Fruit fly (Drosophila melanogaster) whole organism, embryonic: ENCODE measurements around the gene CG13360.

Experiments
- Asciz ChIP-seq: fragments of 200-800 bp; sonication (Bioruptor generic); optimal IDR thresholded peaks from 2 replicates; lab custom pipeline; 2017; ENCODE audit warnings: missing biosample characterization, mild to moderate bottlenecking, missing genetic modification characterization, missing genetic modification reagents
- Awh ChIP-seq: fragments of 200-800 bp; sonication (Bioruptor generic); IDR thresholded peaks from 2 replicates; pipeline ENCODE4, ENCODE4 v1.3.6; 2022; ENCODE audit warnings: missing biosample characterization, missing genetic modification characterization
- C15 ChIP-seq: fragments of 200-800 bp; sonication (Bioruptor generic); IDR thresholded peaks from 3 replicates; pipeline ENCODE4 v1.3.6; 2022; ENCODE audit warnings: missing biosample characterization, missing genetic modification characterization
- CG1024 ChIP-seq: fragments of 200-800 bp; sonication (Bioruptor generic); IDR thresholded peaks from 2 replicates; pipeline ENCODE4 v1.3.6; 2022; ENCODE audit warnings: missing biosample characterization, missing genetic modification characterization
- CG10543 ChIP-seq: fragments of 200-800 bp; sonication (Bioruptor generic); optimal IDR thresholded peaks from 3 replicates; lab custom pipeline; 2017; ENCODE audit warnings: missing biosample characterization, mild to moderate bottlenecking, missing genetic modification characterization, moderate library complexity
- CG11504 ChIP-seq: fragments of 200-800 bp; sonication (Bioruptor generic); optimal IDR thresholded peaks from 3 replicates; lab custom pipeline; 2019; ENCODE audit warnings: missing biosample characterization, mild to moderate bottlenecking, missing genetic modification characterization, moderate library complexity
- CG11696 ChIP-seq: fragments of 200-800 bp; sonication (Bioruptor generic); IDR thresholded peaks from 2 replicates; pipeline ENCODE4 v1.3.6; 2022; ENCODE audit warnings: missing biosample characterization, missing genetic modification characterization
- CG1233 ChIP-seq: fragments of 200-800 bp; sonication (Bioruptor generic); optimal IDR thresholded peaks from 4 replicates; lab custom pipeline; 2018; ENCODE audit warnings: missing biosample characterization, mild to moderate bottlenecking, missing genetic modification characterization
- CG14667 ChIP-seq: fragments of 200-800 bp; sonication (Bioruptor generic); IDR thresholded peaks from 2 replicates; pipeline ENCODE4 v1.3.6; 2022; ENCODE audit warnings: missing biosample characterization, missing genetic modification characterization
- CG14860 ChIP-seq: fragments of 200-800 bp; sonication (Bioruptor generic); IDR thresholded peaks from 3 replicates; pipeline ENCODE4 v1.3.6; 2022; ENCODE audit warnings: missing biosample characterization, missing genetic modification characterization; ENCODE audit not compliant: partially characterized antibody
- CG1529 ChIP-seq: fragments of 200-800 bp; sonication (Bioruptor generic); optimal IDR thresholded peaks from 3 replicates; lab custom pipeline; 2018; ENCODE audit warnings: missing biosample characterization, missing genetic modification characterization
- CG17802 ChIP-seq: fragments of 200-800 bp; sonication (Bioruptor generic); optimal IDR thresholded peaks from 2 replicates; lab custom pipeline; 2018; ENCODE audit warnings: missing biosample characterization, mild to moderate bottlenecking, missing genetic modification characterization, moderate library complexity
- CG2678 ChIP-seq: fragments of 200-800 bp; sonication (Bioruptor generic); optimal IDR thresholded peaks from 3 replicates; lab custom pipeline; 2019; ENCODE audit warnings: missing biosample characterization, mild to moderate bottlenecking, missing genetic modification characterization, moderate library complexity
- CG31388 ChIP-seq: fragments of 200-800 bp; sonication (Bioruptor generic); optimal IDR thresholded peaks from 2 replicates; lab custom pipeline; 2016; ENCODE audit warnings: missing biosample characterization, missing genetic modification characterization
- CG4282 ChIP-seq: fragments of 200-800 bp; sonication (Bioruptor generic); optimal IDR thresholded peaks from 2 replicates; lab custom pipeline; 2016; ENCODE audit warnings: missing biosample characterization, missing genetic modification characterization
- CG5953 ChIP-seq: fragments of 200-800 bp; sonication (Bioruptor generic); IDR thresholded peaks from 2 replicates; pipeline ENCODE4 v1.3.6; 2022; ENCODE audit warnings: missing biosample characterization, missing genetic modification characterization
- CG6272 ChIP-seq: fragments of 200-800 bp; sonication (Bioruptor generic); IDR thresholded peaks from 2 replicates; pipeline ENCODE4 v1.3.6; 2022; ENCODE audit warnings: missing biosample characterization, missing genetic modification characterization
- CG7372 ChIP-seq: fragments of 200-800 bp; sonication (Bioruptor generic); IDR thresholded peaks from 2 replicates; pipeline ENCODE4 v1.3.6; 2022; ENCODE audit warnings: missing biosample characterization, missing genetic modification characterization
- CG7839 ChIP-seq: fragments of 200-800 bp; sonication (Bioruptor generic); optimal IDR thresholded peaks from 3 replicates; lab custom pipeline; 2018; ENCODE audit warnings: missing biosample characterization, mild to moderate bottlenecking, missing genetic modification characterization, moderate library complexity
- CG8388 ChIP-seq: fragments of 200-800 bp; sonication (Bioruptor generic); optimal IDR thresholded peaks from 2 replicates; lab custom pipeline; 2019; ENCODE audit warnings: missing biosample characterization, mild to moderate bottlenecking, missing genetic modification characterization, moderate library complexity
- GATAe ChIP-seq: fragments of 200-800 bp; sonication (Bioruptor generic); conservative IDR thresholded peaks from 2 replicates; pipeline ENCODE4 v1.3.6; 2022; ENCODE audit warnings: missing biosample characterization, missing genetic modification characterization
- Hr39 ChIP-seq: fragments of >200 bp; optimal IDR thresholded peaks from 2 replicates; lab custom pipeline; 2017
- Rfx ChIP-seq: fragments of 200-800 bp; sonication (Bioruptor generic); IDR thresholded peaks from 2 replicates; pipeline ENCODE4 v1.3.6; 2022; ENCODE audit warnings: missing biosample characterization, missing genetic modification characterization
- Spps ChIP-seq: fragments of 200-800 bp; sonication (Bioruptor generic); optimal IDR thresholded peaks from 2 replicates; lab custom pipeline; 2018; ENCODE audit warnings: missing biosample characterization, mild to moderate bottlenecking, missing genetic modification characterization
- Vsx1 ChIP-seq: fragments of 200-800 bp; sonication (Bioruptor generic); optimal IDR thresholded peaks from 2 replicates; lab custom pipeline; 2017; ENCODE audit warnings: missing biosample characterization, mild to moderate bottlenecking, missing genetic modification characterization, missing genetic modification reagents
- br ChIP-seq: fragments of >200 bp; optimal IDR thresholded peaks from 2 replicates; lab custom pipeline; 2017
- cato ChIP-seq: fragments of 200-800 bp; sonication (Bioruptor generic); optimal IDR thresholded peaks from 2 replicates; lab custom pipeline; 2016; ENCODE audit warnings: missing biosample characterization, missing genetic modification characterization, borderline replicate concordance
- caup ChIP-seq: fragments of 200-800 bp; sonication (Bioruptor generic); optimal IDR thresholded peaks from 3 replicates; lab custom pipeline; 2017; ENCODE audit warnings: missing biosample characterization, mild to moderate bottlenecking, missing genetic modification characterization, moderate library complexity; ENCODE audit not compliant: severe bottlenecking
- danr ChIP-seq: fragments of 200-800 bp; sonication (Bioruptor generic); IDR thresholded peaks from 2 replicates; pipeline ENCODE4 v1.3.6; 2022; ENCODE audit warnings: missing biosample characterization, missing genetic modification characterization
- dmrt11E ChIP-seq: fragments of 200-800 bp; sonication (Bioruptor generic); optimal IDR thresholded peaks from 3 replicates; lab custom pipeline; 2018; ENCODE audit warnings: missing biosample characterization, mild to moderate bottlenecking, missing genetic modification characterization, moderate library complexity
- dmrt99B ChIP-seq: fragments of 200-800 bp; sonication (Bioruptor generic); optimal IDR thresholded peaks from 2 replicates; lab custom pipeline; 2018; ENCODE audit warnings: missing biosample characterization, mild to moderate bottlenecking, missing genetic modification characterization, moderate library complexity
- eve ChIP-seq, 2 experiments: fragments of >200 bp; optimal IDR thresholded peaks; 2 replicates each; lab custom pipeline; 2017; ENCODE audit warnings: missing biosample characterization in 2 of 2, missing genetic modification characterization in 2 of 2
- exex ChIP-seq: fragments of 200-800 bp; sonication (Bioruptor generic); optimal IDR thresholded peaks from 4 replicates; lab custom pipeline; 2018; ENCODE audit warnings: missing biosample characterization, mild to moderate bottlenecking, missing genetic modification characterization, moderate library complexity
- fd96Cb ChIP-seq: fragments of 200-800 bp; sonication (Bioruptor generic); optimal IDR thresholded peaks from 2 replicates; lab custom pipeline; 2018; ENCODE audit warnings: missing biosample characterization, mild to moderate bottlenecking, missing genetic modification characterization, moderate library complexity
- insv ChIP-seq, 2 experiments: fragments of 200-800 bp; sonication (Bioruptor generic); optimal IDR thresholded peaks; 3 replicates each; lab custom pipeline; 2016 to 2018; ENCODE audit warnings: missing biosample characterization in 2 of 2, missing genetic modification characterization in 2 of 2
- kay ChIP-seq: fragments of 200-800 bp; sonication (Bioruptor generic); optimal IDR thresholded peaks from 2 replicates; lab custom pipeline; 2016; ENCODE audit warnings: missing biosample characterization, missing genetic modification characterization
- nau ChIP-seq: fragments of 200-800 bp; sonication (Bioruptor generic); optimal IDR thresholded peaks from 3 replicates; lab custom pipeline; 2017; ENCODE audit warnings: missing biosample characterization, mild to moderate bottlenecking, missing genetic modification characterization, missing genetic modification reagents
- pan ChIP-seq, 4 experiments: fragments of >200 bp in 3 of 4; fragments of 200-800 bp in 1 of 4; sonication (Bioruptor generic) in 1 of 4; optimal IDR thresholded peaks in 3 of 4; IDR thresholded peaks in 1 of 4; 2 replicates each; pipeline versions ENCODE4 v1.3.6 to Lab custom; 2017 to 2022; ENCODE audit warnings: missing biosample characterization in 2 of 4, missing genetic modification characterization in 2 of 4, mixed read lengths in 1 of 4
- row ChIP-seq: fragments of 200-800 bp; sonication (Bioruptor generic); IDR thresholded peaks from 3 replicates; pipeline ENCODE4 v1.3.6; 2022; ENCODE audit warnings: missing biosample characterization, missing genetic modification characterization
- sd ChIP-seq: fragments of 200-800 bp; sonication (Bioruptor generic); optimal IDR thresholded peaks from 3 replicates; lab custom pipeline; 2018; ENCODE audit warnings: missing biosample characterization, mild to moderate bottlenecking, missing genetic modification characterization, moderate library complexity
- sna ChIP-seq: fragments of 200-800 bp; sonication (Bioruptor generic); IDR thresholded peaks from 2 replicates; pipeline ENCODE4 v1.3.6; 2022; ENCODE audit warnings: missing biosample characterization, missing genetic modification characterization; ENCODE audit not compliant: partially characterized antibody
- sqz ChIP-seq: fragments of 200-800 bp; sonication (Bioruptor generic); optimal IDR thresholded peaks from 3 replicates; lab custom pipeline; 2018; ENCODE audit warnings: missing biosample characterization, mild to moderate bottlenecking, missing genetic modification characterization
- ssp ChIP-seq: fragments of 200-800 bp; sonication (Bioruptor generic); IDR thresholded peaks from 2 replicates; pipeline ENCODE4 v1.3.6; 2022; ENCODE audit warnings: missing biosample characterization, missing genetic modification characterization
- tll ChIP-seq, 2 experiments: fragments of 200-800 bp in 1 of 2; fragments of >200 bp in 1 of 2; sonication (Bioruptor generic) in 1 of 2; optimal IDR thresholded peaks; 2 replicates each; lab custom pipeline; 2017 to 2019; ENCODE audit warnings: missing biosample characterization in 2 of 2, missing genetic modification characterization in 2 of 2, mild to moderate bottlenecking in 1 of 2, moderate library complexity in 1 of 2
- trh ChIP-seq: fragments of 200-800 bp; sonication (Bioruptor generic); optimal IDR thresholded peaks from 2 replicates; lab custom pipeline; 2016; ENCODE audit warnings: missing biosample characterization, missing genetic modification characterization
- ttk ChIP-seq: fragments of 200-800 bp; sonication (Bioruptor generic); IDR thresholded peaks from 2 replicates; pipeline ENCODE4 v2.1.2; 2022; ENCODE audit warnings: missing biosample characterization, missing genetic modification characterization
- wek ChIP-seq: fragments of 200-800 bp; sonication (Bioruptor generic); optimal IDR thresholded peaks from 3 replicates; lab custom pipeline; 2018; ENCODE audit warnings: missing biosample characterization, mild to moderate bottlenecking, missing genetic modification characterization, moderate library complexity

CG13360 gene

DNA sequence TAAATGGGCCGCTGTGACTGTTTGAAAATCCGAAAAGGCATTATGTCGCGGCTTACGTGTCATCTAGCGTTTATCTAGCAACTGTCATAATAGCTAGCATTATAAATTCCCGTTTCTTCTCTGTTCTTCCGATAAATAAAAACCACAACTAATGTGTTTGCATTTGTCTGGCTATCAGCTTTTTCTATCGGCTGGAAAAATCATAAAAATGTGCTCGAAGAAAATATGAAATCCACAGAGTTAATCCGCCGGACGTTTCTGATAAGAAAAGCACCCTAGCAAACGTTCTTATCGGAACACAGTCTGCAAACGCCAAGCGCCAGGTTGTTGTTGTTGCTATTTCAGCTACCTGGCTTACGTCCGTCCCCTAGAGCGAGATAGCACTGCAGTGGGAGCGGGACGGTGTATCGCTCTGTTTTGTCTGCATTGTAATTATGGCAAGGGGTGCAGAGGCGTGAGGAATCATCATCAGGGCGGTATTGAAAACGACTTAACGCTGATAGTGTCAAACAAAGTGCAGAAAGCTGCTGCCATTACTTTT, 15.7 kb downstream of the CG13360 start (continued):
- TF ChIP-seq CG14860 (GFP tag; lab: Robert Waterston, UW) (no peak), exex (peak; percentile 58), Awh (GFP tag; lab: Robert Waterston, UW) (0 out of 2 replicates have a peak, but pooled peaks have one; percentile 19), CG31388 (GFP tag; lab: Kevin White, UChicago) (no peak), CG1529 (no peak), insv (GFP tag; optimal IDR thresholded peaks at IDR 0.05; lab: Kevin White, UChicago) (peak; percentile 13 to 91), GATAe (GFP tag; lab: Robert Waterston, UW) (0 out of 2 replicates have a peak, but pooled peaks have one; percentile 30), row (GFP tag; lab: Robert Waterston, UW) (no peak), eve (GFP tag; optimal IDR thresholded peaks at IDR 0.05; lab: Kevin White, UChicago) (peak in 1 of 2 experiments; percentile 32)
- TF ChIP-seq, all 482 proteins: peak for 16

DNA sequence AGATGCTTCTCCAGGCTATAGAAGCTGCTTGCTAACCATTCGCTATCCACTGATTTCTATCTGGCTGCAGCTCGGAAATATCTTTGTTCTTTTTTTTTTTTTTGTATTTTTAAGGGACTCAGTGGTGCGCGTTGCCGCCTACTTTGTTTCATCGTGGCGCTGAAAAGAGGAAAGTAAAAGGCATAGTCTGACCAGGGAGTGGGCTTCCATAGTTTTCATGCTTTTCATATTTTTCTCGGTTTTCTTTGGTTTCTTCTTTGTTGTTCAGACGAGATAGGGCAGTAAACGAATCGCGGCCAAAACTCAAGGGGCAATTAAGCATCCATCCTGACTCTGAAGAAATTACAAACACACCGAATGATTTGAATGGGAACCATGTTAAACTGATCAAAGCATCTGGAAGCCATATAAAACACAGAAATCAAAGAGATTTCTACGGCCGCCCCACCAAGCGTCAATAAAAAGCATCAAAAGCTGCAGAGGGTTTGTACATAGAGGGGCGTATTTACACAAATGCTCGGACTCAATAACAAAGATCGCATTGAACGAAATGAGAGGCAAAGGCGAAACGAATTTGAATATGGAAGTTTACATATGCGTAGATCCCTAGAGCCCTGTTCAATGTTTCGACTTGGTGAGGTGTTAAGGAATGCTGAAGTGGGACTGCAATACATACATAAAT, 17.4 kb downstream of the CG13360 start:
- TF ChIP-seq sd (tag; lab: Kevin White, UChicago): peak; percentile 31
- no peak for TF ChIP-seq CG4282 (GFP tag; lab: Kevin White, UChicago)
- no peak for TF ChIP-seq CG5953 (GFP tag; lab: Robert Waterston, UW)
- no peak for TF ChIP-seq tll (GFP tag; optimal IDR thresholded peaks at IDR 0.05; lab: Kevin White, UChicago)
- no peak for TF ChIP-seq Rfx
- no peak for TF ChIP-seq ssp
- TF ChIP-seq CG11504: no peak
- no peak for TF ChIP-seq CG8388 (GFP tag; lab: Kevin White, UChicago)
- TF ChIP-seq dmrt11E: no peak
- no peak for TF ChIP-seq ttk (GFP tag; lab: Robert Waterston, UW)
- peak; percentile 25 for TF ChIP-seq nau (GFP tag; lab: Kevin White, UChicago)
- TF ChIP-seq trh (GFP tag; lab: Kevin White, UChicago): no peak
- no peak for TF ChIP-seq CG14667 (GFP tag; lab: Robert Waterston, UW)
- no peak for TF ChIP-seq C15
- TF ChIP-seq danr: no peak
- no peak for TF ChIP-seq CG7372 (GFP tag; lab: Robert Waterston, UW)
- TF ChIP-seq Asciz (GFP tag; lab: Kevin White, UChicago): peak; percentile 31
- TF ChIP-seq CG10543 (GFP tag; lab: Kevin White, UChicago): no peak
- no peak for TF ChIP-seq CG14860 (GFP tag; lab: Robert Waterston, UW)
- TF ChIP-seq CG1024 (GFP tag; lab: Robert Waterston, UW): no peak
- TF ChIP-seq dmrt99B (tag; lab: Kevin White, UChicago): peak; percentile 1
- TF ChIP-seq sqz (GFP tag; lab: Kevin White, UChicago): no peak
- no peak for TF ChIP-seq br
- no peak for TF ChIP-seq CG7839 (tag; lab: Kevin White, UChicago)
- no peak for TF ChIP-seq Hr39 (lab: Kevin White, UChicago)
- TF ChIP-seq CG11696 (GFP tag; lab: Robert Waterston, UW): no peak
- no peak for TF ChIP-seq sna (GFP tag; lab: Robert Waterston, UW)
- no peak for TF ChIP-seq caup (GFP tag; lab: Kevin White, UChicago)
- peak; percentile 40 for TF ChIP-seq CG2678
- TF ChIP-seq Spps: no peak
- no peak for TF ChIP-seq Vsx1 (GFP tag; lab: Kevin White, UChicago)
- no peak for TF ChIP-seq kay (GFP tag; lab: Kevin White, UChicago)
- TF ChIP-seq pan (optimal IDR thresholded peaks at IDR 0.05; lab: Kevin White, UChicago): no peak
- peak in 1 of 2 experiments; percentile 5 for TF ChIP-seq pan (GFP tag; optimal IDR thresholded peaks at IDR 0.05 in 1 of 2, IDR thresholded peaks at IDR 0.05 in 1 of 2)
- no peak for TF ChIP-seq fd96Cb
- no peak for TF ChIP-seq cato (GFP tag; lab: Kevin White, UChicago)
- peak; percentile 7 for TF ChIP-seq wek (GFP tag; lab: Kevin White, UChicago)
- no peak for TF ChIP-seq CG6272 (GFP tag; lab: Robert Waterston, UW)
- TF ChIP-seq CG1233 (GFP tag; lab: Kevin White, UChicago): peak; percentile 15
- no peak for TF ChIP-seq CG17802 (tag; lab: Kevin White, UChicago)
